Fruit fly (Drosophila melanogaster): Measurements from ENCODE around the gene Ubc2.

Gene Ubc2

dm6 chr2L:10728751-10729150, 39.1 kb downstream of the Ubc2 start, which contains the start of gene CG6443 (continued):
- TF ChIP-seq BEAF-32 (GFP tag; optimal IDR thresholded peaks at IDR 0.05) (peak; percentile 80), CG1233 (GFP tag; optimal IDR thresholded peaks at IDR 0.05) (no peak), CG18476 (GFP tag; optimal IDR thresholded peaks at IDR 0.05) (no peak), vnd (GFP tag; IDR thresholded peaks at IDR 0.05; ENCODE audit: partially characterized antibody) (peak; percentile 58; the same call in 1 of the 3 replicates), stwl (tag; optimal IDR thresholded peaks at IDR 0.05) (peak; percentile 89), CG9437 (GFP tag; optimal IDR thresholded peaks at IDR 0.05) (no peak), ab (GFP tag; optimal IDR thresholded peaks at IDR 0.05) (no peak), YL-1 (GFP tag; optimal IDR thresholded peaks at IDR 0.05) (peak; percentile 3), CG17829 (tag; optimal IDR thresholded peaks at IDR 0.05) (no peak), fd102C (GFP tag; optimal IDR thresholded peaks at IDR 0.05) (no peak), CG6175 (GFP tag; IDR thresholded peaks at IDR 0.05) (no peak), CG30020 (tag; optimal IDR thresholded peaks at IDR 0.05) (peak; percentile 38), MESR4 (GFP tag; optimal IDR thresholded peaks at IDR 0.05) (peak; percentile 30), Hand (GFP tag; optimal IDR thresholded peaks at IDR 0.05) (no peak), Doc3 (GFP tag; IDR thresholded peaks at IDR 0.05; ENCODE audit: partially characterized antibody) (peak; percentile 81), CG10366 (GFP tag; IDR thresholded peaks at IDR 0.05) (no peak), pzg (GFP tag; optimal IDR thresholded peaks at IDR 0.05) (peak; percentile 73), CG9797 (GFP tag; optimal IDR thresholded peaks at IDR 0.05) (no peak), crp (GFP tag; optimal IDR thresholded peaks at IDR 0.05) (peak; percentile 67 to 91), CG4617 (GFP tag; optimal IDR thresholded peaks at IDR 0.05; ENCODE audit: borderline replicate concordance) (peak; percentile 11), Chrac-16 (GFP tag; optimal IDR thresholded peaks at IDR 0.05) (no peak), Myb (GFP tag; optimal IDR thresholded peaks at IDR 0.05) (peak; percentile 58), Opbp (GFP tag; IDR thresholded peaks at IDR 0.05; ENCODE audit: partially characterized antibody) (peak; percentile 75; the same call in 2 of the 3 replicates), CG3281 (GFP tag; optimal IDR thresholded peaks at IDR 0.05) (no peak), CG2875 (GFP tag; optimal IDR thresholded peaks at IDR 0.05) (no peak), zfh1 (GFP tag; IDR thresholded peaks at IDR 0.05) (no peak), nmo (GFP tag; optimal IDR thresholded peaks at IDR 0.05) (peak; percentile 37), Hr51 (GFP tag; optimal IDR thresholded peaks at IDR 0.05) (no peak), HmgZ (tag; optimal IDR thresholded peaks at IDR 0.05) (peak; percentile 1), tup (GFP tag; optimal IDR thresholded peaks at IDR 0.05) (no peak), sr (GFP tag; IDR thresholded peaks at IDR 0.05) (no peak), CG11504 (tag; optimal IDR thresholded peaks at IDR 0.05) (no peak), Scr (GFP tag; IDR thresholded peaks at IDR 0.05; ENCODE audit: partially characterized antibody) (peak; percentile 76), CG12391 (tag; optimal IDR thresholded peaks at IDR 0.05) (no peak), zen (tag; optimal IDR thresholded peaks at IDR 0.05) (no peak), CG10267 (tag; optimal IDR thresholded peaks at IDR 0.05) (peak; percentile 20), Rx (GFP tag; IDR thresholded peaks at IDR 0.05) (no peak), sens (GFP tag) (peak; percentile 63), unc-4 (GFP tag; IDR thresholded peaks at IDR 0.05; ENCODE audit: partially characterized antibody) (peak; percentile 84), CG2116 (GFP tag; optimal IDR thresholded peaks at IDR 0.05) (peak; percentile 73), CG9817 (tag; optimal IDR thresholded peaks at IDR 0.05) (no peak), Aef1 (GFP tag; IDR thresholded peaks at IDR 0.05) (no peak), CG15269 (tag; optimal IDR thresholded peaks at IDR 0.05) (no peak), CG15514 (GFP tag; optimal IDR thresholded peaks at IDR 0.05) (peak; percentile 68), peb (GFP tag; IDR thresholded peaks at IDR 0.05) (no peak), exex (tag; optimal IDR thresholded peaks at IDR 0.05) (no peak), CG8924 (tag; optimal IDR thresholded peaks at IDR 0.05) (no peak), zfh2 (GFP tag; optimal IDR thresholded peaks at IDR 0.05) (no peak), phol (tag; optimal IDR thresholded peaks at IDR 0.05) (peak; percentile 9)

Measured in whole organism, embryonic.